Fruit fly (Drosophila melanogaster) whole organism, pupa: ENCODE measurements around the gene CG11655.

Experiments
- CG13204 ChIP-seq: fragments of 200-800 bp; sonication (Bioruptor generic); optimal IDR thresholded peaks from 2 replicates; lab custom pipeline; 2018; ENCODE audit warnings: missing biosample characterization, mild to moderate bottlenecking, missing genetic modification characterization, moderate library complexity
- CG9948 ChIP-seq: fragments of 200-800 bp; sonication (Bioruptor generic); optimal IDR thresholded peaks from 2 replicates; lab custom pipeline; 2018; ENCODE audit warnings: missing biosample characterization, mild to moderate bottlenecking, missing genetic modification characterization, moderate library complexity
- Pif1B ChIP-seq: fragments of 200-800 bp; sonication (Bioruptor generic); optimal IDR thresholded peaks from 3 replicates; lab custom pipeline; 2016; ENCODE audit warnings: missing biosample characterization, missing genetic modification characterization

DNA sequence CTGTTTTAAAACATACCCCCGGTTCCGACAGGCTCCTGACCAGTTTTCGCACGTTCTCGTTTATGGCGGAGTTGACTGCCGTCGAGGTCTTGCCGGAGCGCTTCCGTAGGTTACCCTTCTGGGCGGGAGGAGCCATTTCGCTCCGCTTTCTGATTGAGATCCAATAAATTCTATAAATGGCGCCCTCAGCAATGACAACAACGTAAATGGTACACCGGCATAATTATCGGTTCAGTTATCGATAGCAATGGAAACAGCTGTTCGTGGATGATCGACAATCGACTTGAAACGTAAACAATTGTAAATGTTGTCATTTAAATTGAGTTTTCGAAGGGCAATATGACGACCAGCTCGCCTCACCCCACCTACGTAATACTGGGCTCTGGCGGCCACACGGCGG lies 18.6 kb downstream of the CG11655 start, which contains the start of the genes Grip128 and Alg14:
- TF ChIP-seq CG9948 (tag; lab: Kevin White, UChicago) = no peak
- no peak for TF ChIP-seq CG13204 (GFP tag; lab: Kevin White, UChicago)
- TF ChIP-seq Pif1B (GFP tag; lab: Kevin White, UChicago) = no peak
